Fruit fly (Drosophila melanogaster): Measurements from ENCODE around the gene CG14811.
A peak's percentile ranks its signal among the peaks of the same experiment; 100 is the strongest.

CG14811 gene

dm6 chrX:1845413-1845951, 23.3 kb upstream of the CG14811 start (continued):
- TF ChIP-seq stc (GFP tag; IDR thresholded peaks at IDR 0.05), result no peak
- TF ChIP-seq CG11723 (GFP tag; optimal IDR thresholded peaks at IDR 0.05), result no peak
- peak; percentile 68 for TF ChIP-seq HmgZ (tag; optimal IDR thresholded peaks at IDR 0.05)
- TF ChIP-seq esg (GFP tag; conservative IDR thresholded peaks at IDR 0.05), result no peak
- no peak for TF ChIP-seq CG17186 (GFP tag; optimal IDR thresholded peaks at IDR 0.05)
- TF ChIP-seq Asciz (GFP tag; optimal IDR thresholded peaks at IDR 0.05), result peak; percentile 55
- TF ChIP-seq kay (GFP tag; optimal IDR thresholded peaks at IDR 0.05), result no peak
- TF ChIP-seq Atf-2 (GFP tag; optimal IDR thresholded peaks at IDR 0.05), result no peak
- TF ChIP-seq CG31224 (GFP tag; IDR thresholded peaks at IDR 0.05), result 0 out of 2 replicates have a peak, but pooled peaks have one; percentile 39
- TF ChIP-seq Dll (GFP tag; IDR thresholded peaks at IDR 0.05; ENCODE audit: partially characterized antibody), result no peak
- TF ChIP-seq Hand (GFP tag; optimal IDR thresholded peaks at IDR 0.05), result no peak
- peak; percentile 69 for TF ChIP-seq CG18599 (GFP tag; optimal IDR thresholded peaks at IDR 0.05)
- TF ChIP-seq Bdp1 (GFP tag; optimal IDR thresholded peaks at IDR 0.05), result peak; percentile 54
- no peak for TF ChIP-seq D (optimal IDR thresholded peaks at IDR 0.05)
- TF ChIP-seq D (GFP tag; optimal IDR thresholded peaks at IDR 0.05), result no peak
- no peak for TF ChIP-seq CG8924 (tag; optimal IDR thresholded peaks at IDR 0.05)
- TF ChIP-seq CG6813 (GFP tag; optimal IDR thresholded peaks at IDR 0.05), result peak; percentile 66
- TF ChIP-seq CG4404 (GFP tag; IDR thresholded peaks at IDR 0.05), result no peak
- TF ChIP-seq CG11247 (GFP tag; IDR thresholded peaks at IDR 0.05), result 0 out of 2 replicates have a peak, but pooled peaks have one; percentile 52
- peak; percentile 29 for TF ChIP-seq ash1 (GFP tag; optimal IDR thresholded peaks at IDR 0.05)
- peak; percentile 81 for TF ChIP-seq Hmr (GFP tag; optimal IDR thresholded peaks at IDR 0.05)
- TF ChIP-seq chn (GFP tag; optimal IDR thresholded peaks at IDR 0.05), result no peak
- no peak for TF ChIP-seq CG9797 (GFP tag; optimal IDR thresholded peaks at IDR 0.05)
- TF ChIP-seq Dip3 (GFP tag; optimal IDR thresholded peaks at IDR 0.05), result no peak
- peak; percentile 60 for TF ChIP-seq org-1 (GFP tag; optimal IDR thresholded peaks at IDR 0.05)
- TF ChIP-seq Oaz (GFP tag; IDR thresholded peaks at IDR 0.05), result no peak
- TF ChIP-seq CG11398 (GFP tag; optimal IDR thresholded peaks at IDR 0.05), result peak; percentile 60
- peak; percentile 49 for TF ChIP-seq CG3163 (GFP tag; optimal IDR thresholded peaks at IDR 0.05)
- TF ChIP-seq HLH4C (GFP tag; IDR thresholded peaks at IDR 0.05; ENCODE audit: partially characterized antibody), result no peak
- no peak for TF ChIP-seq CG4730 (GFP tag; IDR thresholded peaks at IDR 0.05)
- TF ChIP-seq dm (GFP tag; optimal IDR thresholded peaks at IDR 0.05), result peak; percentile 4
- no peak for TF ChIP-seq ranshi (GFP tag; IDR thresholded peaks at IDR 0.05)
- no peak for TF ChIP-seq inv (GFP tag; IDR thresholded peaks at IDR 0.05; ENCODE audit: partially characterized antibody)
- TF ChIP-seq da (GFP tag; optimal IDR thresholded peaks at IDR 0.05), result peak; percentile 54
- peak; percentile 23 for TF ChIP-seq fu2 (GFP tag; optimal IDR thresholded peaks at IDR 0.05)
- TF ChIP-seq tin (GFP tag; optimal IDR thresholded peaks at IDR 0.05), result no peak
- no peak for TF ChIP-seq pnt (GFP tag; optimal IDR thresholded peaks at IDR 0.05)
- TF ChIP-seq CG1792 (GFP tag; optimal IDR thresholded peaks at IDR 0.05), result peak; percentile 87
- peak; percentile 47 for TF ChIP-seq wek (GFP tag; optimal IDR thresholded peaks at IDR 0.05)
- TF ChIP-seq kah (GFP tag; optimal IDR thresholded peaks at IDR 0.05), result no peak
- TF ChIP-seq kni (GFP tag; optimal IDR thresholded peaks at IDR 0.05), result no peak
- TF ChIP-seq mirr (GFP tag; optimal IDR thresholded peaks at IDR 0.05), result peak; percentile 41
- no peak for TF ChIP-seq Doc3 (GFP tag; IDR thresholded peaks at IDR 0.05; ENCODE audit: partially characterized antibody)
- TF ChIP-seq ara (GFP tag; IDR thresholded peaks at IDR 0.05), result no peak
- peak; percentile 61; the same call in 1 of the 3 replicates for TF ChIP-seq CG6175 (GFP tag; IDR thresholded peaks at IDR 0.05)
- TF ChIP-seq CG31441 (GFP tag; IDR thresholded peaks at IDR 0.05), result no peak
- peak; percentile 3 for TF ChIP-seq Fer2 (tag; optimal IDR thresholded peaks at IDR 0.05)
- peak; percentile 54 for TF ChIP-seq CrebB (tag; optimal IDR thresholded peaks at IDR 0.05)
- TF ChIP-seq nerfin-1 (tag; optimal IDR thresholded peaks at IDR 0.05), result no peak
- no peak for TF ChIP-seq ac (GFP tag; optimal IDR thresholded peaks at IDR 0.05)
- TF ChIP-seq H15 (GFP tag; IDR thresholded peaks at IDR 0.05), result no peak
